Worm (Caenorhabditis elegans) whole organism, L4 larva: ENCODE data around the gene F44G4.3.

ENCODE experiments used
- F26F4.8 ChIP-seq: fragments of 200-800 bp; sonication (Bioruptor generic); conservative IDR thresholded peaks from 2 replicates; pipeline ENCODE4 v1.3.6; 2022; ENCODE audit warnings: missing genetic modification characterization, missing compliant biosample characterization
- F44E2.7 ChIP-seq: fragments of 200-800 bp; sonication (Bioruptor generic); IDR thresholded peaks from 2 replicates; pipeline ENCODE4 v2.1.2; 2022; ENCODE audit warnings: missing genetic modification characterization, missing compliant biosample characterization
- R02D3.7 ChIP-seq: fragments of 150-350 bp; sonication (generic microtip); optimal IDR thresholded peaks from 3 replicates; lab custom pipeline; 2014; ENCODE audit warnings: missing biosample characterization, missing genetic modification characterization
- T20F7.1 ChIP-seq: fragments of 200-800 bp; sonication (Bioruptor generic); optimal IDR thresholded peaks from 2 replicates; lab custom pipeline; 2018; ENCODE audit warnings: mild to moderate bottlenecking, missing genetic modification characterization, missing compliant biosample characterization
- T26A8.4 ChIP-seq: fragments of 200-800 bp; sonication (Bioruptor generic); IDR thresholded peaks from 2 replicates; pipeline ENCODE4 v1.3.6; 2022; ENCODE audit warnings: missing genetic modification characterization, missing compliant biosample characterization
- Y105C5A.15 ChIP-seq: fragments of 200-800 bp; sonication (Bioruptor generic); IDR thresholded peaks from 2 replicates; pipeline ENCODE4 v1.3.6; 2022; ENCODE audit warnings: missing genetic modification characterization, missing compliant biosample characterization
- Y48G9A.11 ChIP-seq: fragments of 200-800 bp; sonication (Bioruptor generic); IDR thresholded peaks from 2 replicates; pipeline ENCODE4 v1.3.6; 2022; ENCODE audit warnings: missing genetic modification reagents, missing genetic modification characterization, missing compliant biosample characterization
- Y5F2A.4 ChIP-seq: fragments of 200-800 bp; sonication (Bioruptor generic); optimal IDR thresholded peaks from 2 replicates; lab custom pipeline; 2018; ENCODE audit warnings: mild to moderate bottlenecking, missing genetic modification characterization, missing compliant biosample characterization
- aha-1 ChIP-seq: fragments of 150-350 bp; peaks from one replicate; lab custom pipeline; 2014; ENCODE audit warnings: missing biosample characterization, missing genetic modification characterization
- ama-1 ChIP-seq: fragments of 150-350 bp; optimal IDR thresholded peaks from 2 replicates; lab custom pipeline; 2014; ENCODE audit warnings: inconsistent platforms, mixed read lengths
- ceh-32 ChIP-seq: sonication (generic microtip); optimal IDR thresholded peaks from 2 replicates; lab custom pipeline; 2016; ENCODE audit warnings: mild to moderate bottlenecking, missing genetic modification characterization, missing compliant biosample characterization; ENCODE audit not compliant: poor library complexity
- ceh-62 ChIP-seq: sonication (generic microtip); optimal IDR thresholded peaks from 2 replicates; lab custom pipeline; 2017; ENCODE audit warnings: missing biosample characterization, missing genetic modification characterization
- daf-16 ChIP-seq, 3 experiments: sonication (generic microtip); optimal IDR thresholded peaks; 2 replicates each; lab custom pipeline; 2016 to 2017; ENCODE audit warnings: missing genetic modification characterization in 3 of 3, missing genetic modification reagents in 3 of 3, mild to moderate bottlenecking in 2 of 3, missing compliant biosample characterization in 2 of 3, missing biosample characterization in 1 of 3, moderate library complexity in 1 of 3
- dmd-6 ChIP-seq: fragments of 200-800 bp; sonication (Bioruptor generic); IDR thresholded peaks from 2 replicates; pipeline ENCODE4 v1.3.6; 2022; ENCODE audit warnings: missing genetic modification reagents, missing genetic modification characterization, missing compliant biosample characterization
- dmd-8 ChIP-seq: fragments of 200-800 bp; sonication (Bioruptor generic); IDR thresholded peaks from 2 replicates; pipeline ENCODE4 v1.3.6; 2022; ENCODE audit warnings: missing genetic modification characterization, missing compliant biosample characterization
- dmd-9 ChIP-seq: fragments of 200-800 bp; sonication (Bioruptor generic); IDR thresholded peaks from 2 replicates; pipeline ENCODE4 v1.3.6; 2022; ENCODE audit warnings: missing genetic modification reagents, missing genetic modification characterization, missing compliant biosample characterization
- dpl-1 ChIP-seq: fragments of 150-350 bp; optimal IDR thresholded peaks from 2 replicates; lab custom pipeline; 2014; ENCODE audit warnings: missing biosample characterization, missing genetic modification reagents, missing genetic modification characterization
- dve-1 ChIP-seq: sonication (generic microtip); optimal IDR thresholded peaks from 2 replicates; lab custom pipeline; 2017; ENCODE audit warnings: antibody characterized with exemption, mild to moderate bottlenecking, missing genetic modification characterization, missing compliant biosample characterization; ENCODE audit not compliant: insufficient read depth
- egl-27 ChIP-seq: sonication (generic microtip); optimal IDR thresholded peaks from 3 replicates; lab custom pipeline; 2017; ENCODE audit warnings: missing biosample characterization, missing genetic modification reagents, missing genetic modification characterization
- egl-43 ChIP-seq: fragments of 200-800 bp; sonication (Bioruptor generic); IDR thresholded peaks from 2 replicates; pipeline ENCODE4 v1.3.6; 2022; ENCODE audit warnings: missing genetic modification reagents, missing genetic modification characterization, missing compliant biosample characterization
- hlh-11 ChIP-seq: fragments of 200-800 bp; sonication (Bioruptor generic); optimal IDR thresholded peaks from 2 replicates; lab custom pipeline; 2018; ENCODE audit warnings: mild to moderate bottlenecking, missing genetic modification characterization, missing compliant biosample characterization
- hlh-30 ChIP-seq: sonication (generic microtip); optimal IDR thresholded peaks from 2 replicates; lab custom pipeline; 2017; ENCODE audit warnings: antibody characterized with exemption, mild to moderate bottlenecking, missing genetic modification characterization, missing compliant biosample characterization; ENCODE audit not compliant: insufficient read depth
- hmg-1.1 ChIP-seq: fragments of 200-800 bp; sonication (Bioruptor generic); IDR thresholded peaks from 2 replicates; pipeline ENCODE4 v1.3.6; 2022; ENCODE audit warnings: missing genetic modification reagents, missing genetic modification characterization, missing compliant biosample characterization
- jun-1 ChIP-seq: fragments of 150-350 bp; optimal IDR thresholded peaks from 2 replicates; lab custom pipeline; 2014; ENCODE audit warnings: missing biosample characterization, missing genetic modification reagents, missing genetic modification characterization
- lin-1 ChIP-seq: fragments of 200-800 bp; sonication (Bioruptor generic); IDR thresholded peaks from 2 replicates; pipeline ENCODE4 v1.3.6; 2022; ENCODE audit warnings: missing genetic modification reagents, missing genetic modification characterization, missing compliant biosample characterization
- lir-3 ChIP-seq: sonication (generic microtip); optimal IDR thresholded peaks from 2 replicates; lab custom pipeline; 2016; ENCODE audit warnings: mild to moderate bottlenecking, missing genetic modification characterization, missing compliant biosample characterization
- lsy-2 ChIP-seq, 2 experiments: fragments of 150-350 bp in 1 of 2; sonication (generic microtip) in 1 of 2; optimal IDR thresholded peaks; 2 replicates each; lab custom pipeline; 2014 to 2017; ENCODE audit warnings: missing biosample characterization in 2 of 2, missing genetic modification characterization in 2 of 2
- madf-5 ChIP-seq, 2 experiments: fragments of 200-800 bp; sonication (Bioruptor generic); IDR thresholded peaks; 2 replicates each; pipeline ENCODE4 v1.3.6; 2022; ENCODE audit warnings: missing compliant biosample characterization in 2 of 2, missing genetic modification characterization in 2 of 2
- mdl-1 ChIP-seq, 2 experiments: fragments of 150-350 bp in 1 of 2; sonication (generic microtip) in 1 of 2; optimal IDR thresholded peaks; 2 replicates each; lab custom pipeline; 2014 to 2017; ENCODE audit warnings: missing biosample characterization in 2 of 2, missing genetic modification characterization in 2 of 2
- mdt-29 ChIP-seq: fragments of 200-800 bp; sonication (Bioruptor generic); IDR thresholded peaks from 2 replicates; pipeline ENCODE4 v1.3.6; 2022; ENCODE audit warnings: missing genetic modification reagents, missing genetic modification characterization, missing compliant biosample characterization
- mes-2 ChIP-seq: sonication (generic microtip); optimal IDR thresholded peaks from 2 replicates; lab custom pipeline; 2016; ENCODE audit warnings: missing genotype, mild to moderate bottlenecking, missing genetic modification characterization, missing compliant biosample characterization; ENCODE audit not compliant: poor library complexity, severe bottlenecking
- mxl-3 ChIP-seq: fragments of 200-800 bp; sonication (Bioruptor generic); optimal IDR thresholded peaks from 2 replicates; lab custom pipeline; 2018; ENCODE audit warnings: mild to moderate bottlenecking, missing genetic modification characterization, missing compliant biosample characterization
- nhr-25 ChIP-seq: sonication (generic microtip); optimal IDR thresholded peaks from 2 replicates; lab custom pipeline; 2017; ENCODE audit warnings: missing genetic modification characterization, mild to moderate bottlenecking, missing compliant biosample characterization, antibody characterized with exemption, moderate library complexity, borderline replicate concordance; ENCODE audit not compliant: insufficient read depth
- nhr-28 ChIP-seq: fragments of 150-350 bp; optimal IDR thresholded peaks from 2 replicates; lab custom pipeline; 2014; ENCODE audit warnings: missing biosample characterization, missing genetic modification characterization
- nhr-41 ChIP-seq: fragments of 200-800 bp; sonication (Bioruptor generic); IDR thresholded peaks from 2 replicates; pipeline ENCODE4 v1.3.6; 2022; ENCODE audit warnings: missing genetic modification reagents, missing genetic modification characterization, missing compliant biosample characterization
- nhr-48 ChIP-seq: sonication (generic microtip); optimal IDR thresholded peaks from 2 replicates; lab custom pipeline; 2016; ENCODE audit warnings: mild to moderate bottlenecking, missing genetic modification characterization, missing compliant biosample characterization
- nhr-77 ChIP-seq: fragments of 150-350 bp; optimal IDR thresholded peaks from 2 replicates; lab custom pipeline; 2014; ENCODE audit warnings: missing biosample characterization, missing genetic modification characterization
- saeg-2 ChIP-seq: fragments of 200-800 bp; sonication (Bioruptor generic); IDR thresholded peaks from 2 replicates; pipeline ENCODE4 v1.3.6; 2022; ENCODE audit warnings: missing genetic modification reagents, missing genetic modification characterization, missing compliant biosample characterization
- sdz-12 ChIP-seq: fragments of 200-800 bp; sonication (Bioruptor generic); optimal IDR thresholded peaks from 2 replicates; lab custom pipeline; 2018; ENCODE audit warnings: mild to moderate bottlenecking, missing genetic modification characterization, missing compliant biosample characterization
- skn-1 ChIP-seq: fragments of 150-350 bp; optimal IDR thresholded peaks from 2 replicates; lab custom pipeline; 2014; ENCODE audit warnings: missing biosample characterization, missing genetic modification characterization
- snpc-1.2 ChIP-seq: fragments of 200-800 bp; sonication (Bioruptor generic); IDR thresholded peaks from 2 replicates; pipeline ENCODE4 v1.3.6; 2022; ENCODE audit warnings: missing genetic modification reagents, missing genetic modification characterization, missing compliant biosample characterization
- tag-97 ChIP-seq: fragments of 200-800 bp; sonication (Bioruptor generic); IDR thresholded peaks from 2 replicates; pipeline ENCODE4 v1.3.6; 2022; ENCODE audit warnings: missing genetic modification characterization, missing compliant biosample characterization
- vab-7 ChIP-seq: fragments of 200-800 bp; sonication (Bioruptor generic); IDR thresholded peaks from 2 replicates; pipeline ENCODE4 v1.3.6; 2022; ENCODE audit warnings: missing genetic modification reagents, missing genetic modification characterization, missing compliant biosample characterization
- zfp-2 ChIP-seq: sonication (generic microtip); optimal IDR thresholded peaks from 2 replicates; lab custom pipeline; 2016; ENCODE audit warnings: mild to moderate bottlenecking, missing genetic modification characterization, missing compliant biosample characterization
- zfp-3 ChIP-seq: fragments of 200-800 bp; sonication (Bioruptor generic); conservative IDR thresholded peaks from 2 replicates; pipeline ENCODE4 v1.3.6; 2022; ENCODE audit warnings: missing genetic modification reagents, missing genetic modification characterization, missing compliant biosample characterization
- zip-11 ChIP-seq: fragments of 200-800 bp; sonication (Bioruptor generic); IDR thresholded peaks from 2 replicates; pipeline ENCODE4 v1.3.6; 2022; ENCODE audit warnings: missing genetic modification characterization, missing compliant biosample characterization

F44G4.3 gene

DNA sequence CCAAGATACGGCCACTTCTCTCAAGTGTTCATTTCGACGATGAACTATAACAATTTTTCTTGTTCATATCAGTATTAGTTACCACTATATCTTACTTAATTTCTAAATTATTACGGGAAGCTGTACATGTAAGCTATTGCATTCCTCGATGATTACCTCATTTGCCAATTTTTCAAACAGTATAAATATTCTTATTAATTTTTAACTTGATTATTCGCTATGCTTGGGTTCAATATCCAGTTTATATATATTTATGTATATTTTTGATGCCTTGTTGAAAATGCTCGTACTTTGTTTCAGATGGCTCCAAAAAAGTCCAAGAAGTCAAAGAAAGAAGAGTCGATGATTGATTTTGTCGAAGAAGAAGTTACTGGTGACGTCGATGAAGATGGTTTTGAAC lies 3.1 kb downstream of the F44G4.3 start, which contains the start of gene F44G4.1 (continued):
- TF ChIP-seq zip-11 (GFP tag; lab: Robert Waterston, UW) = no peak
- TF ChIP-seq mxl-3 (GFP tag; lab: Kevin White, UChicago) = no peak
- TF ChIP-seq lsy-2 (tag; optimal IDR thresholded peaks at IDR 0.05; lab: Kevin White, UChicago) = no peak

DNA sequence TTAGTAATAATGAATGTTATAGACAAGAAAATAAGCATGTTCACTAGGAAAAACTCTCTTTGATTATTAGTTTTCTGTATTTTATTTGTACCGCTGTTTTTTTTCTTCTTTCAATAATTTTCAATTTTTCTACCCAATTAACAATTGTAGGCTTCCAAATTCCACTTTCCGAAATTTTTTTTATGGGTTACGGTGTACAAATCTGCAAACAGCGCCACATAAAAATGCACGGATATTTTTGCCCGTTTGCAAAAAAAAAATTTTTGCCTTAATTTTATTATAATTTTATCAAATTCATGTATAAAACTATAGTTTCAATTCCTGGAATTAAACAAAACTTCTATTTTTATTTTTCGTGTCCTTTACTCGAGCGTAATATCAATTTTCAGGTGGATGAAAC lies 4.7 kb downstream of the F44G4.3 start, which contains the start of gene ooc-5:
ooc-5 (plus strand) TSS at position 381 of the 400 bp plus-strand sequence.
- TF ChIP-seq ceh-62 (tag; lab: Kevin White, UChicago) (no peak), mes-2 (tag; lab: Kevin White, UChicago) (peak; percentile 8), lsy-2 (tag; optimal IDR thresholded peaks at IDR 0.05; lab: Kevin White, UChicago) (peak in 1 of 2 experiments; percentile 96), dmd-8 (GFP tag; lab: Robert Waterston, UW) (no peak), egl-27 (tag; lab: Kevin White, UChicago) (no peak)

DNA sequence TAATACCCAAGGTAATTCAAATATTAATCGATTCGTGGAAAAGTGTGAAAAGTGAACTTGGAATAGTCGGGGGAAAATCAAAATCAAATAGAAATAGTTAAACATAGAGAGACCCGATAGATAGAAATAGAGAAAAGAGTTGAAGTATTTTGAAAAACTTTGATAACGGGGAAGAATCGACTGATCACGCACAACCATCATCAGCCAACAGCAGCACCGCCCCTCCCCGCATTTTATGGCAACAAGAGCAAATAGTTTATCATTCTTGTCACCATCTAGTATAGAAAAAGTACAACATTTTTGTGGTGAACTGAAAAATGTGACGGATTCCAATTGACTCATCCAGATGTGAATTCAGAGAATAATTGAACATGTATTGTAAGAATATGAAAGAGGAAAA lies 5.9 kb downstream of the F44G4.3 start:
- TF ChIP-seq T20F7.1 (GFP tag; lab: Kevin White, UChicago) (no peak), nhr-41 (GFP tag; lab: Robert Waterston, UW) (no peak), R02D3.7 (tag; lab: Kevin White, UChicago) (no peak), mdl-1 (tag; optimal IDR thresholded peaks at IDR 0.05; lab: Kevin White, UChicago) (peak in 1 of 2 experiments; percentile 18), nhr-25 (no peak), saeg-2 (GFP tag; lab: Robert Waterston, UW) (no peak), Y5F2A.4 (GFP tag; lab: Kevin White, UChicago) (no peak), dmd-9 (GFP tag; lab: Robert Waterston, UW) (no peak), madf-5 (GFP tag; IDR thresholded peaks at IDR 0.05; lab: Robert Waterston, UW) (no peak), zip-11 (GFP tag; lab: Robert Waterston, UW) (no peak), hlh-11 (peak; percentile 60), jun-1 (no peak), ceh-32 (tag; lab: Kevin White, UChicago) (no peak), mes-2 (tag; lab: Kevin White, UChicago) (no peak), dmd-6 (GFP tag; lab: Robert Waterston, UW) (peak; percentile 42; the same call in 1 of the 2 replicates), daf-16 (GFP tag; optimal IDR thresholded peaks at IDR 0.05; lab: Kevin White, UChicago) (no peak), daf-16 (tag; optimal IDR thresholded peaks at IDR 0.05; lab: Kevin White, UChicago) (peak; percentile 54), dpl-1 (GFP tag; lab: Kevin White, UChicago) (no peak), F44E2.7 (GFP tag; lab: Robert Waterston, UW) (no peak), hlh-30 (tag; lab: Kevin White, UChicago) (peak; percentile 15), tag-97 (GFP tag; lab: Robert Waterston, UW) (no peak), dve-1 (peak; percentile 46), aha-1 (tag; lab: Kevin White, UChicago) (no peak), nhr-77 (tag; lab: Kevin White, UChicago) (no peak), zfp-2 (tag; lab: Kevin White, UChicago) (no peak), lin-1 (no peak), ama-1 (lab: Kevin White, UChicago) (no peak), sdz-12 (GFP tag; lab: Kevin White, UChicago) (no peak), Y48G9A.11 (GFP tag; lab: Robert Waterston, UW) (no peak), snpc-1.2 (GFP tag; lab: Robert Waterston, UW) (no peak), nhr-28 (tag; lab: Kevin White, UChicago) (peak; percentile 72), egl-43 (no peak), lir-3 (no peak), Y105C5A.15 (GFP tag; lab: Robert Waterston, UW) (no peak), dmd-8 (GFP tag; lab: Robert Waterston, UW) (no peak), hmg-1.1 (GFP tag; lab: Robert Waterston, UW) (no peak), skn-1 (tag; lab: Kevin White, UChicago) (no peak), vab-7 (GFP tag; lab: Robert Waterston, UW) (no peak), T26A8.4 (GFP tag; lab: Robert Waterston, UW) (no peak), nhr-48 (no peak), mdt-29 (GFP tag; lab: Robert Waterston, UW) (no peak), zfp-3 (GFP tag; lab: Robert Waterston, UW) (no peak), F26F4.8 (GFP tag; lab: Robert Waterston, UW) (no peak)
